Worm (Caenorhabditis elegans): ENCODE results near the gene K08F8.15.

ce11 chrII:8812346-8812745 is 45.7 kb downstream of the K08F8.15 start:
- TF ChIP-seq nhr-77 (tag; optimal IDR thresholded peaks at IDR 0.05) (no peak), pag-3 (tag; optimal IDR thresholded peaks at IDR 0.05; ENCODE audit: borderline replicate concordance, insufficient read depth) (no peak), ama-1 (optimal IDR thresholded peaks at IDR 0.05) (no peak), mdl-1 (tag; optimal IDR thresholded peaks at IDR 0.05) (no peak), ztf-11 (tag; optimal IDR thresholded peaks at IDR 0.05) (no peak), swsn-7 (tag; optimal IDR thresholded peaks at IDR 0.05) (no peak), skn-1 (tag; optimal IDR thresholded peaks at IDR 0.05) (no peak)

All from whole organism, L1 larva.